Fruit fly (Drosophila melanogaster): ENCODE results near the gene Hsp70Ab.
"Not testable (repeated sequence)": the region's sequence is repeated elsewhere in the genome, so short reads cannot be mapped to it uniquely, and the experiment has no call there.

Hsp70Ab gene

DNA sequence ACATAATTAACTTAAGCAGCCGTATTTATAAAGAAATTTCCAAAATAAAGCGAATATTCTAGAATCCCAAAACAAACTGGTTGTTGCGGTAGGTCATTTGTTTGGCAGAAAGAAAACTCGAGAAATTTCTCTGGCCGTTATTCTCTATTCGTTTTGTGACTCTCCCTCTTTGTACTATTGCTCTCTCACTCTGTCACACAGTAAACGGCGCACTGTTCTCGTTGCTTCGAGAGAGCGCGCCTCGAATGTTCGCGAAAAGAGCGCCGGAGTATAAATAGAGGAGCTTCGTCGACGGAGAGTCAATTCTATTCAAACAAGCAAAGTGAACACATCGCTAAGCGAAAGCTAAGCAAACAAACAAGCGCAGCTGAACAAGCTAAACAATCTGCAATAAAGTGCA lies at the start of gene Hsp70Ab:
Gene Hsp70Ab (plus strand): TSS at position 301 of the 400 bp plus-strand sequence.
- not testable (repeated sequence) for TF ChIP-seq CG33017 (tag; optimal IDR thresholded peaks at IDR 0.05); cnc (optimal IDR thresholded peaks at IDR 0.05); CG11617 (GFP tag; optimal IDR thresholded peaks at IDR 0.05)

DNA sequence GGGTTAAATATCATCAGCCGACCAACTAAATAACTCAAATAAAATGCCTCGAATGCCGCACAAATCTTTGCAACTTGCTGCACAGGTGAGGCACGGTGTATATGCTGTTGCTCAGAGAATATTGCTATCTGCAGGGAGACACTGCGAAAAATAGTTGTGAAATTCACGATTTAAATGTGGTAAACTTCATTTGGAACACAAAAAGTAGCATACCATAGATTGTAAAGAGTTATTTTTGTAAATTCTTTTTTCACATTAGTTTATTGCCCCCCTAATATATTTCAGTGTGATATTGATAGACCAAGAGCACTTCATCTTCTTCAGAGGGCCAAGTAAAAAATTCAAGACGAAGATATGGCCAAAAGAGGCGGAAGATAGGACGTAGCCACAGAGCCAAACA lies 37.7 kb upstream of the Hsp70Ab start:
- TF ChIP-seq cic (GFP tag; optimal IDR thresholded peaks at IDR 0.05) (no peak), Crg-1 (GFP tag; optimal IDR thresholded peaks at IDR 0.05) (no peak), toe (GFP tag; optimal IDR thresholded peaks at IDR 0.05) (no peak), CG1620 (GFP tag; optimal IDR thresholded peaks at IDR 0.05) (no peak), pad (GFP tag; optimal IDR thresholded peaks at IDR 0.05) (no peak), CG33017 (tag; optimal IDR thresholded peaks at IDR 0.05) (no peak), Clk (GFP tag; optimal IDR thresholded peaks at IDR 0.05) (no peak), cnc (optimal IDR thresholded peaks at IDR 0.05) (no peak)

DNA sequence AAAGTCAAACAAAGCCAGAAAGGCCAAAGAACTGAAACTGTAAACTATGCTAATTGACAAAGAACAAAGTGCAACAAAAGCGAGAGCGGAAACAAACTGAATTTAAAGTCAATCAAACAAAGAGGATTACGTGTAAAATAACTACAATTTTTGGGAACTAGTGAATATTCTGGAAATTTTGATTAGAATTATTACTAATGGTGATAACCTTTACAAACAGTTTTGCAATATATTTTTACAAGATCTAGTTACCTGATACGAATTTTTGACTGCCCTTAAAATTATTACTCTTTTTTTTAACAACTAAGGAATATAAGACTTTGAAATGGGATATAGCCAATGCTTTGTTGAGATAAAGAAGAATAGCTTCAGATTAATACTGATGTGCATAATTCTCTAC lies 27.4 kb upstream of the Hsp70Ab start, which contains the start of gene CG14731:
Gene CG14731 (plus strand): TSS at position 301 of the 400 bp plus-strand sequence.
- no peak for TF ChIP-seq Clk (GFP tag; optimal IDR thresholded peaks at IDR 0.05)
- TF ChIP-seq CG7045 (GFP tag; optimal IDR thresholded peaks at IDR 0.05) = no peak
- TF ChIP-seq toe (GFP tag; optimal IDR thresholded peaks at IDR 0.05) = no peak
- no peak for TF ChIP-seq CG1620 (GFP tag; optimal IDR thresholded peaks at IDR 0.05)
- no peak for TF ChIP-seq Crg-1 (GFP tag; optimal IDR thresholded peaks at IDR 0.05)
- no peak for TF ChIP-seq Mnt (GFP tag; optimal IDR thresholded peaks at IDR 0.05)

DNA sequence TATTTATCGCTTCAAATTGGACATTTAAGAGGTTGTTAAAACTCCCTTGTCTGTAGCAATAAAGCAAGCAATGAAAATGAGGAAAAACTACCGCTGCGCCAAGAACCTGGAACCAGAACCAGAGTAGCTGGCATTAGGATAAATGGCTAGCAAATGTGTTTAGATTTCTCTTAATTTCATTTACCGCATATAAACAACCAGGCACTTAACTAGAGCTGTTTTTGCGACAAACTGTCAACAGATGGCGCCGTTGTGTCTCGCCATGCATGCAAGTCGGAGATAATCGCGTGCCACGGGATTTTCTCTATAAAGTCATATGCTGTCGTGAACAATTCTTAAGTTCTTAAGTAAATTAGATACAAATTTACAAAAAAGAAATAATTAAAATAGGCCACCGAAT lies 24.4 kb upstream of the Hsp70Ab start:
- TF ChIP-seq ovo (GFP tag; optimal IDR thresholded peaks at IDR 0.05) (no peak), CG33017 (tag; optimal IDR thresholded peaks at IDR 0.05) (no peak), pad (GFP tag; optimal IDR thresholded peaks at IDR 0.05) (no peak), Mnt (GFP tag; optimal IDR thresholded peaks at IDR 0.05) (no peak), tj (GFP tag; optimal IDR thresholded peaks at IDR 0.05) (no peak), Clk (GFP tag; optimal IDR thresholded peaks at IDR 0.05) (no peak), CG7045 (GFP tag; optimal IDR thresholded peaks at IDR 0.05) (no peak), CG7101 (tag; optimal IDR thresholded peaks at IDR 0.05) (no peak), kay (GFP tag; ENCODE audit: borderline replicate concordance) (no peak), CG11617 (GFP tag; optimal IDR thresholded peaks at IDR 0.05) (no peak)

DNA sequence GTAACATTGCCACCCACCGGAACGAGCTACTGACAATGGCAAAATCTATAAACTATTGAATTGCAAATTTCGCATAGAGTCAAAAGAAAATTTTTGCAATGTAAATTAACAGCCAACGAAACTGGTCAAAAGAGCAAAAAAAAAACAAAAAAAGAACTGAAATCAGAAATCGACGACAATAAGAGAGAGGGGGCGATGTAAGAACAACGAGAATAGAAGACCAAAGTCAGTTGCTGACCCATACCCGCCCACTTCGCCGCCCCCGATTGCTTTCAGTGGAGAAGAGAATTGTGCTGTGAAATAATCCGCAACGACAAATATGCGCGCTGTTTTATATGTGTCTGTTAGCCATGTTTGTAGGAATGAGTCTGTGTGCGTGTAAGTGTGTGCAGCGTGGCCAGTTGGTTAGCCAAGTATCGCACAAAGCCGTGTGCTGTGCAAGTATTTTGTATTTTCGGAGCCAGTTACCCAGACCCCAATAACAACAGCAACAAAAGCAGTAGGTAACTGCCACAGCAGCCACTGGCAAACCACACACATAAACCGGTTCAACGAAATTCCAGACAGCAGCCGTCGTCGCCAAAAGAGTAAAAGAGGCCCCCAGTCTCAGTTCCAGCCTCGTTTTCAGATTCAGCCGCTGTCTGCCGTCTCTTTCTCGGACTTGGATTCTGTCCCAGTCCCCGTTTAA lies 20.8 kb upstream of the Hsp70Ab start:
- no peak for TF ChIP-seq kay (GFP tag; ENCODE audit: borderline replicate concordance)
- TF ChIP-seq bab1 (GFP tag; optimal IDR thresholded peaks at IDR 0.05) = no peak
- no peak for TF ChIP-seq pad (GFP tag; optimal IDR thresholded peaks at IDR 0.05)
- no peak for TF ChIP-seq cic (GFP tag; optimal IDR thresholded peaks at IDR 0.05)
- no peak for TF ChIP-seq tj (GFP tag; optimal IDR thresholded peaks at IDR 0.05)
- TF ChIP-seq Clk (GFP tag; optimal IDR thresholded peaks at IDR 0.05) = no peak
- no peak for TF ChIP-seq CG1620 (GFP tag; optimal IDR thresholded peaks at IDR 0.05)
- no peak for TF ChIP-seq cnc (optimal IDR thresholded peaks at IDR 0.05)
- TF ChIP-seq CG33017 (tag; optimal IDR thresholded peaks at IDR 0.05) = no peak
- no peak for TF ChIP-seq Crg-1 (GFP tag; optimal IDR thresholded peaks at IDR 0.05)
- no peak for TF ChIP-seq CG7045 (GFP tag; optimal IDR thresholded peaks at IDR 0.05)
- no peak for TF ChIP-seq CG5204 (GFP tag; optimal IDR thresholded peaks at IDR 0.05)
- no peak for TF ChIP-seq toe (GFP tag; optimal IDR thresholded peaks at IDR 0.05)
- no peak for TF ChIP-seq ovo (GFP tag; optimal IDR thresholded peaks at IDR 0.05)

DNA sequence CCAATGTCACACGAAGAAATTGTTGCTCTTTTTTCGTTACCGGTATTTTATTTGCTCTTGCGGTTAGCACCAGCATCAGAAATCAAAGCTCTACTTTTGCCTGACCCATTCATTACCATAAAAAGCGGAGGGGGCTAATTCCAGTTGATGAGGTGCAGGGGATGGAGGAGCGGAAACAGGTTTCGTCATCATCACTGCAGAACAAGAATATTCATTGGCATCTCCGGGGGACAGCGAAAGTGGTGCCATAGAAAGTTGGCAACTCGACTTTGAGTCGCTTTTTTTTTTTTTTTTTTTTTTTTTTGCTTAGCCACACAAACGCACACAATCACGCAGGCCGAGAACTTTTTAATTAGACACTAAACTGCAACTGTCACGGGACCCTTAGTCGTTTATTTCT lies 17.2 kb upstream of the Hsp70Ab start:
- no peak for TF ChIP-seq cic (GFP tag; optimal IDR thresholded peaks at IDR 0.05)

DNA sequence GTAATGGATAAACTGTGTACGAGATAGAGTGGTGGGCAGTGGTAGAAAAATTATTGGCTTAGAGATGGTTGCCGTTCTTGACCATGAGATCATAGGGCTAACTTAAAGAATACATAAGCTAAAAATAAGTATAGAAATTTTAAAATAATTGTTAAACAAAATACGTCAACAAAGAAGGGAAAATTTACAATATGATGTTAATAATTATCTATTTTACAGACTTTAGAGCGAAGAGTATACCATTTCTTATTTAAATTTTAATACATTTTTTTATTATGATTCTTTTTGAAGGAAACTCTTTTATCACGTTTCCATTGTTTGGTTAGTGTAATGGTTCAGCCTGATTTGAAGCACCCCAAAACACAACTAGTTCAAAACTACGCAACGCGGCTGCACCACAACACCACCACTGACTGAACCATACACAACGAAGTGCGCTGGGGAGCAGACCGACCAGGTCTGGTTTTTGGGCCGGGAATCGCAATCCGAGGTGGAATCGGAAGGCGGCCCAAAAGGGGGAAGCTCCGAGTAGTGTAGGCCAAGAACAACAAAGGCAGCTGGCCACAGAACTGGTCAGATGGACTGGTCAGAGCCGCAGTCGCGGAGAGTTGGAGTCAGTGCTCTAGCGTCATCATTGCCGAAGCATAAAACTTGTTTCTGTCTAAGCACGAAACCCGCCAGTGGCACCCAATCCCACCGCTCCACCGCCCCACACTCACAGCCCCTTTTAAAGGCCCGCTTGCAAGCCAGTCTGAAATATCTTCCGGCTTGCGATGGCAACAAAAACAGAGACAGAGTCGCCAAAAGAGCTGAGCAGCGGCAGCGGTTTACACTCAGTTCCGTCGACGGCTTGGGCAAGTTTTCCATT lies 12.7 kb upstream of the Hsp70Ab start:
- TF ChIP-seq tj (GFP tag; optimal IDR thresholded peaks at IDR 0.05) = no peak
- TF ChIP-seq CG5204 (GFP tag; optimal IDR thresholded peaks at IDR 0.05) = no peak
- no peak for TF ChIP-seq bab1 (GFP tag; optimal IDR thresholded peaks at IDR 0.05)
- no peak for TF ChIP-seq pad (GFP tag; optimal IDR thresholded peaks at IDR 0.05)
- no peak for TF ChIP-seq CG7045 (GFP tag; optimal IDR thresholded peaks at IDR 0.05)
- no peak for TF ChIP-seq kay (GFP tag; ENCODE audit: borderline replicate concordance)
- no peak for TF ChIP-seq CG11617 (GFP tag; optimal IDR thresholded peaks at IDR 0.05)
- no peak for TF ChIP-seq Mnt (GFP tag; optimal IDR thresholded peaks at IDR 0.05)
- TF ChIP-seq ovo (GFP tag; optimal IDR thresholded peaks at IDR 0.05) = no peak

Measured in whole organism, adult.